Fruit fly (Drosophila melanogaster): Measurements from ENCODE around the gene CG11248.

Gene CG11248

dm6 chr3L:21679687-21680086 is at the start of gene CG11248, which contains the start of gene Als2 (continued):
- TF ChIP-seq az2 (GFP tag; optimal IDR thresholded peaks at IDR 0.05), result peak; percentile 77
- no peak for TF ChIP-seq CG7987 (GFP tag; optimal IDR thresholded peaks at IDR 0.05)
- peak; percentile 81 to 96 for TF ChIP-seq insv (GFP tag; optimal IDR thresholded peaks at IDR 0.05)
- TF ChIP-seq CG12155 (GFP tag; optimal IDR thresholded peaks at IDR 0.05), result no peak
- no peak for TF ChIP-seq CG4282 (GFP tag; optimal IDR thresholded peaks at IDR 0.05)
- TF ChIP-seq gro (GFP tag; optimal IDR thresholded peaks at IDR 0.05), result no peak
- TF ChIP-seq ro (GFP tag; IDR thresholded peaks at IDR 0.05), result no peak
- TF ChIP-seq Aef1 (GFP tag; IDR thresholded peaks at IDR 0.05), result peak; percentile 69
- TF ChIP-seq Rfx (GFP tag; IDR thresholded peaks at IDR 0.05), result peak; percentile 80
- TF ChIP-seq Rx (GFP tag; IDR thresholded peaks at IDR 0.05), result peak; percentile 40; the same call in 1 of the 2 replicates
- TF ChIP-seq ac (GFP tag; optimal IDR thresholded peaks at IDR 0.05), result no peak
- TF ChIP-seq Nf-YA (GFP tag; IDR thresholded peaks at IDR 0.05), result no peak
- TF ChIP-seq Dref (GFP tag; IDR thresholded peaks at IDR 0.05), result no peak
- TF ChIP-seq NfI (GFP tag; optimal IDR thresholded peaks at IDR 0.05), result peak; percentile 66
- TF ChIP-seq zen (tag; optimal IDR thresholded peaks at IDR 0.05), result peak; percentile 78
- TF ChIP-seq eve (GFP tag; optimal IDR thresholded peaks at IDR 0.05), result no peak
- peak in 1 of 2 experiments; percentile 64 for TF ChIP-seq Hr51 (GFP tag; optimal IDR thresholded peaks at IDR 0.05)
- TF ChIP-seq fu2 (GFP tag; optimal IDR thresholded peaks at IDR 0.05), result peak; percentile 63
- no peak for TF ChIP-seq btn (GFP tag; optimal IDR thresholded peaks at IDR 0.05)
- TF ChIP-seq CG9932 (GFP tag; IDR thresholded peaks at IDR 0.05), result peak; percentile 82
- no peak for TF ChIP-seq CG16813 (GFP tag; IDR thresholded peaks at IDR 0.05; ENCODE audit: partially characterized antibody)
- TF ChIP-seq HLH54F (GFP tag; optimal IDR thresholded peaks at IDR 0.05), result peak; percentile 79
- TF ChIP-seq CG17186 (GFP tag; optimal IDR thresholded peaks at IDR 0.05), result peak; percentile 50
- TF ChIP-seq CG11093 (GFP tag; IDR thresholded peaks at IDR 0.05), result peak; percentile 64; the same call in 2 of the 3 replicates
- no peak for TF ChIP-seq crol (GFP tag; IDR thresholded peaks at IDR 0.05)
- TF ChIP-seq CG8359 (GFP tag; optimal IDR thresholded peaks at IDR 0.05; ENCODE audit: borderline replicate concordance), result no peak
- no peak for TF ChIP-seq tap (tag; optimal IDR thresholded peaks at IDR 0.05)
- TF ChIP-seq CG10431 (GFP tag; optimal IDR thresholded peaks at IDR 0.05), result no peak
- TF ChIP-seq twi (tag; optimal IDR thresholded peaks at IDR 0.05), result peak; percentile 72
- peak; percentile 80 for TF ChIP-seq CG9797 (GFP tag; optimal IDR thresholded peaks at IDR 0.05)
- peak; percentile 55 for TF ChIP-seq pzg (GFP tag; optimal IDR thresholded peaks at IDR 0.05)
- peak; percentile 43 for TF ChIP-seq CG7271 (tag; optimal IDR thresholded peaks at IDR 0.05)
- peak; percentile 67; the same call in 1 of the 3 replicates for TF ChIP-seq ken (GFP tag; IDR thresholded peaks at IDR 0.05)
- peak; percentile 66 for TF ChIP-seq tgo (GFP tag; IDR thresholded peaks at IDR 0.05)
- no peak for TF ChIP-seq Med (GFP tag)
- TF ChIP-seq CG1792 (GFP tag; optimal IDR thresholded peaks at IDR 0.05), result peak; percentile 26
- no peak for TF ChIP-seq tna (GFP tag; IDR thresholded peaks at IDR 0.05; ENCODE audit: partially characterized antibody)
- no peak for TF ChIP-seq HHEX (GFP tag; optimal IDR thresholded peaks at IDR 0.05)
- peak; percentile 63; the same call in 1 of the 2 replicates for TF ChIP-seq al (GFP tag; IDR thresholded peaks at IDR 0.05)
- no peak for TF ChIP-seq cg (GFP tag; optimal IDR thresholded peaks at IDR 0.05)
- no peak for TF ChIP-seq pita (GFP tag; optimal IDR thresholded peaks at IDR 0.05)
- peak; percentile 80 for TF ChIP-seq Ptx1 (GFP tag; IDR thresholded peaks at IDR 0.05)
- TF ChIP-seq CG31441 (GFP tag; IDR thresholded peaks at IDR 0.05), result peak; percentile 78
- peak; percentile 5 for TF ChIP-seq CG8281 (tag; optimal IDR thresholded peaks at IDR 0.05)
- TF ChIP-seq Hr39 (optimal IDR thresholded peaks at IDR 0.05), result no peak
- TF ChIP-seq Dad (GFP tag; optimal IDR thresholded peaks at IDR 0.05), result peak; percentile 36
- TF ChIP-seq ase (GFP tag; IDR thresholded peaks at IDR 0.05), result 0 out of 3 replicates have a peak, but pooled peaks have one; percentile 18
- no peak for TF ChIP-seq CG10147 (GFP tag; optimal IDR thresholded peaks at IDR 0.05)
- TF ChIP-seq ranshi (GFP tag; IDR thresholded peaks at IDR 0.05), result peak; percentile 67; the same call in 1 of the 2 replicates
- TF ChIP-seq CG15514 (GFP tag; optimal IDR thresholded peaks at IDR 0.05), result peak; percentile 98
- peak; percentile 56 for TF ChIP-seq tx (GFP tag; optimal IDR thresholded peaks at IDR 0.05)
- TF ChIP-seq sr (GFP tag; IDR thresholded peaks at IDR 0.05), result no peak
